Worm (Caenorhabditis elegans): ENCODE measurements around the gene C37C3.12.

C37C3.12 gene

ce11 chrV:7878411-7878964, 39.1 kb upstream of the C37C3.12 start, which contains the start of gene F40A3.2:
Gene F40A3.2 (plus strand): TSS chrV:7878914.
- TF ChIP-seq F52B5.7 (tag; optimal IDR thresholded peaks at IDR 0.05) = no peak
- no peak for TF ChIP-seq snpc-3.4 (tag; optimal IDR thresholded peaks at IDR 0.05)
- TF ChIP-seq madf-8 (GFP tag; conservative IDR thresholded peaks at IDR 0.05) = no peak
- peak; percentile 41; the same call in 1 of the 2 replicates for TF ChIP-seq hsf-1 (GFP tag; IDR thresholded peaks at IDR 0.05)
- TF ChIP-seq C06A6.2 (GFP tag; conservative IDR thresholded peaks at IDR 0.05) = no peak
- no peak for TF ChIP-seq ceh-27 (GFP tag; optimal IDR thresholded peaks at IDR 0.05)
- no peak for TF ChIP-seq ceh-58 (GFP tag; IDR thresholded peaks at IDR 0.05)

ce11 chrV:7876881-7877475, 37.6 kb upstream of the C37C3.12 start, which contains the start of gene F40A3.3:
Gene F40A3.3 (plus strand): TSS chrV:7877444.
- TF ChIP-seq fkh-3 (tag; optimal IDR thresholded peaks at IDR 0.05) = no peak
- TF ChIP-seq K11D2.4 (GFP tag; IDR thresholded peaks at IDR 0.05) = no peak
- peak; percentile 31; the same call in 1 of the 2 replicates for TF ChIP-seq D2030.7 (GFP tag; IDR thresholded peaks at IDR 0.05)
- no peak for TF ChIP-seq Y53G8AR.9 (GFP tag; conservative IDR thresholded peaks at IDR 0.05)
- peak; percentile 85 for TF ChIP-seq lsl-1 (GFP tag; optimal IDR thresholded peaks at IDR 0.05)
- TF ChIP-seq hsf-1 (GFP tag; IDR thresholded peaks at IDR 0.05) = peak; percentile 81
- peak; percentile 62 for TF ChIP-seq madf-8 (GFP tag; conservative IDR thresholded peaks at IDR 0.05)
- TF ChIP-seq xnd-1 (tag; optimal IDR thresholded peaks at IDR 0.05) = peak; percentile 80
- TF ChIP-seq F33H1.4 (GFP tag; IDR thresholded peaks at IDR 0.05) = peak; percentile 85
- TF ChIP-seq madf-6 (GFP tag; IDR thresholded peaks at IDR 0.05) = peak; percentile 80

- TF ChIP-seq dox-1 (GFP tag; IDR thresholded peaks at IDR 0.05) (no peak), snpc-1.3 (tag; optimal IDR thresholded peaks at IDR 0.05; ENCODE audit: insufficient read depth) (no peak), ceh-40 (GFP tag; IDR thresholded peaks at IDR 0.05) (no peak), F37B4.10 (GFP tag; IDR thresholded peaks at IDR 0.05) (no peak), zim-3 (tag; optimal IDR thresholded peaks at IDR 0.05) (no peak), snpc-1.1 (tag; optimal IDR thresholded peaks at IDR 0.05; ENCODE audit: insufficient read depth) (no peak), F57C9.4 (tag; optimal IDR thresholded peaks at IDR 0.05) (no peak)
These were observed 36.1 kb upstream of the C37C3.12 start, which contains the start of gene F40A3.4 for ce11 chrV:7875456-7875855. Gene F40A3.4 (plus strand): TSS chrV:7875756.

- no peak for TF ChIP-seq ZK185.1 (tag; optimal IDR thresholded peaks at IDR 0.05; ENCODE audit: poor library complexity, severe bottlenecking)
- TF ChIP-seq mes-4 (tag; optimal IDR thresholded peaks at IDR 0.05) = no peak
- no peak for TF ChIP-seq tlf-1 (GFP tag; optimal IDR thresholded peaks at IDR 0.05)
- no peak for TF ChIP-seq K12H6.12 (tag; optimal IDR thresholded peaks at IDR 0.05)
- no peak for TF ChIP-seq sea-2 (GFP tag; IDR thresholded peaks at IDR 0.05)
- TF ChIP-seq F23B12.7 (tag; optimal IDR thresholded peaks at IDR 0.05; ENCODE audit: insufficient read depth) = no peak
- TF ChIP-seq chd-7 (tag; optimal IDR thresholded peaks at IDR 0.05) = no peak
- no peak for TF ChIP-seq ets-4 (GFP tag; optimal IDR thresholded peaks at IDR 0.05)
- TF ChIP-seq zfh-2 (GFP tag; conservative IDR thresholded peaks at IDR 0.05) = no peak
- no peak for TF ChIP-seq snpc-3.4 (tag; optimal IDR thresholded peaks at IDR 0.05)
- TF ChIP-seq him-1 (tag; optimal IDR thresholded peaks at IDR 0.05) = no peak
- TF ChIP-seq ceh-27 (GFP tag; optimal IDR thresholded peaks at IDR 0.05) = no peak
- TF ChIP-seq xnd-1 (tag; optimal IDR thresholded peaks at IDR 0.05) = no peak
- TF ChIP-seq B0261.1 (tag; optimal IDR thresholded peaks at IDR 0.05) = no peak
- no peak for TF ChIP-seq Y53G8AR.9 (GFP tag; conservative IDR thresholded peaks at IDR 0.05)
- TF ChIP-seq ama-1 (optimal IDR thresholded peaks at IDR 0.05) = no peak
- TF ChIP-seq ama-1 (GFP tag; optimal IDR thresholded peaks at IDR 0.05) = no peak
- no peak for TF ChIP-seq ceh-100 (GFP tag; IDR thresholded peaks at IDR 0.05)
- no peak for TF ChIP-seq ceh-91 (GFP tag; IDR thresholded peaks at IDR 0.05)
These were observed 33.6 kb upstream of the C37C3.12 start for ce11 chrV:7872945-7873344.

All from whole organism, young adult.